Worm (Caenorhabditis elegans): Measurements from ENCODE around the gene gfl-1.

The gfl-1 gene

DNA sequence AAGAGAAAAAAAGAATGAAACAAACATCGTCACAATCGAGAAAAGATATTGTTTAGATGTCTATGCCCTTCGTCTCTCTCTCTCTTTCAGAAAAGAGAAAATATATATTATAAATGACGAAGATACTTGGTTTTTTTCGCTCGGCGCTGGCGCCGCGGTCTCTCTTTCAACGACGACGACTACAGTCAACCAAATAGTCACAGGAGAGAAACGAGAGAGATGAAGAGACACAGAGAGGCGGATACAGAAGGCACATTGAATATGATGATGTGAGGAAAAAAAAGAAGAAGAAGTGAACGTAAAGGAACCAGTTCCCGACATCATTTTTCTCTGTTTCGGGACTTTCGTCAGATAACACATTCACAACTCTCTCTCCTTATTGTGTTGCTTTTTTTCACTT is 29.7 kb upstream of the gfl-1 start (continued):
- no peak for TF ChIP-seq madf-5 (GFP tag; IDR thresholded peaks at IDR 0.05)

DNA sequence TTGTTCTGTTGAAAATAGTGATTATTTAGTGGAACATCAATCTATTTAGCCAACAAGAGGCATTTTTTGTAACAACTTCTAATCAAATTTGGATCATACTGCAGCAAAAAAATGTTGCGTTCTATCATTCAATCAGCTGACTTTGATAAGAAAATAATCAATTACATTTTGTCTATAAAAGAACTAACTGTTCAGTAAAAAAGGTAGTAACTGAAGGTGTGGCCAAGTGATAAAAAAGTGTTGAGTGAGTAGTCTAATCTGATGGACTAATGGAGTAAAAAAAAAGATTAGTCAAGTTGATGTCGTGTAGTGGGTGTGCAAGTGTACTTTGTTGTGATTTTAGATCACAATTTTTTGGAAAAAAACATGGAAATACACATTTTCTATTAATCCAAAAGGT is 28.7 kb upstream of the gfl-1 start:
- no peak for TF ChIP-seq hif-1 (tag; optimal IDR thresholded peaks at IDR 0.05)
- no peak for TF ChIP-seq spr-1 (tag; optimal IDR thresholded peaks at IDR 0.05)
- no peak for TF ChIP-seq dpl-1 (GFP tag; optimal IDR thresholded peaks at IDR 0.05)
- TF ChIP-seq hlh-30 (tag; optimal IDR thresholded peaks at IDR 0.05; ENCODE audit: insufficient read depth): peak; percentile 47
- TF ChIP-seq nhr-102 (tag; optimal IDR thresholded peaks at IDR 0.05): no peak
- peak; percentile 28; the same call in 1 of the 2 replicates for TF ChIP-seq dmd-6 (GFP tag; IDR thresholded peaks at IDR 0.05)
- no peak for TF ChIP-seq attf-4 (tag; optimal IDR thresholded peaks at IDR 0.05)
- no peak for TF ChIP-seq F10B5.3 (tag; optimal IDR thresholded peaks at IDR 0.05)
- no peak for TF ChIP-seq ZK546.5 (tag; optimal IDR thresholded peaks at IDR 0.05)
- no peak for TF ChIP-seq nhr-25 (tag; optimal IDR thresholded peaks at IDR 0.05; ENCODE audit: borderline replicate concordance, insufficient read depth)
- no peak for TF ChIP-seq ceh-28 (tag; optimal IDR thresholded peaks at IDR 0.05)
- no peak for TF ChIP-seq nhr-42 (GFP tag; IDR thresholded peaks at IDR 0.05)
- no peak for TF ChIP-seq nhr-76 (tag; optimal IDR thresholded peaks at IDR 0.05)
- TF ChIP-seq nhr-28 (tag; optimal IDR thresholded peaks at IDR 0.05): peak; percentile 48
- TF ChIP-seq ztf-7 (tag; optimal IDR thresholded peaks at IDR 0.05): no peak
- TF ChIP-seq ces-1 (GFP tag; optimal IDR thresholded peaks at IDR 0.05): no peak
- no peak for TF ChIP-seq lin-15B (tag; optimal IDR thresholded peaks at IDR 0.05)
- no peak for TF ChIP-seq nhr-237 (tag; optimal IDR thresholded peaks at IDR 0.05)
- no peak for TF ChIP-seq lin-29 (GFP tag; IDR thresholded peaks at IDR 0.05)
- TF ChIP-seq lin-13 (GFP tag; optimal IDR thresholded peaks at IDR 0.05): no peak
- no peak for TF ChIP-seq vab-7 (GFP tag; IDR thresholded peaks at IDR 0.05)
- TF ChIP-seq aha-1 (tag): peak; percentile 83
- no peak for TF ChIP-seq gei-8 (GFP tag; optimal IDR thresholded peaks at IDR 0.05)
- TF ChIP-seq lsy-2 (tag; optimal IDR thresholded peaks at IDR 0.05): no peak

- TF ChIP-seq mxl-3 (GFP tag; optimal IDR thresholded peaks at IDR 0.05) (peak; percentile 0), Y5F2A.4 (GFP tag; optimal IDR thresholded peaks at IDR 0.05) (no peak), nhr-28 (tag; optimal IDR thresholded peaks at IDR 0.05) (peak; percentile 15), dve-1 (tag; optimal IDR thresholded peaks at IDR 0.05; ENCODE audit: insufficient read depth) (no peak), hlh-30 (tag; optimal IDR thresholded peaks at IDR 0.05; ENCODE audit: insufficient read depth) (no peak), unc-62 (GFP tag; optimal IDR thresholded peaks at IDR 0.05 in 1 of 2) (peak in 1 of 2 experiments; percentile 37), unc-62 (tag; optimal IDR thresholded peaks at IDR 0.05) (no peak), ces-1 (GFP tag; optimal IDR thresholded peaks at IDR 0.05) (no peak)
Measured at ce11 chrIV:11493899-11494298, 27.2 kb upstream of the gfl-1 start.

DNA sequence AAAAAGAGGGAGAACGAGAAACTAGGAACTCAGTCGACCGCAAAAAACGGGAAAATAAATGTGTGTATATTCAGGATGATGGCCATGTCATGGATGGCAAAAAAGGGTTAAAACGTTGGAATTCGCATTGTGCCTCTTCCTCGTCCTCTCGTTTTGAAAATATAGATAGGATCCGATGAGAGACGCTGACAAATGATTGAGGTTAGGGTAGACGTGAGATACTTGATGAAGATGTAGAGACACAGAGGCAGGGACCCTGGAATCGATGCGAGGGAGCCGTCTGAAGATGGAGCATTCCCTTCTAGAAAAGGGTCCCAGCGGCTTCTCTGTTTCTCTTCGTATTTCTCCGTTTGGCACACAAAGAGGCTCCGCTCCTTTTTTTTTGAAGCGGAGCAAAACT is 26.2 kb upstream of the gfl-1 start:
- TF ChIP-seq unc-62 (GFP tag; optimal IDR thresholded peaks at IDR 0.05 in 1 of 2) (peak in 1 of 2 experiments; percentile 68), unc-62 (tag; optimal IDR thresholded peaks at IDR 0.05) (no peak), ces-1 (GFP tag; optimal IDR thresholded peaks at IDR 0.05) (peak; percentile 22), egl-43 (GFP tag; IDR thresholded peaks at IDR 0.05) (no peak), mdt-29 (GFP tag; IDR thresholded peaks at IDR 0.05) (no peak), F37D6.2 (tag; optimal IDR thresholded peaks at IDR 0.05) (peak; percentile 21), ctbp-1 (GFP tag; IDR thresholded peaks at IDR 0.05) (peak; percentile 62; the same call in 1 of the 2 replicates), ceh-28 (tag; optimal IDR thresholded peaks at IDR 0.05) (peak; percentile 20), rbr-2 (tag; optimal IDR thresholded peaks at IDR 0.05) (peak; percentile 35), hmg-1.1 (GFP tag; IDR thresholded peaks at IDR 0.05) (peak; percentile 48; the same call in 1 of the 2 replicates), lsy-2 (tag; optimal IDR thresholded peaks at IDR 0.05) (peak in 1 of 2 experiments; percentile 52), mes-2 (tag; optimal IDR thresholded peaks at IDR 0.05; ENCODE audit: poor library complexity, severe bottlenecking) (peak; percentile 18), nhr-11 (tag; optimal IDR thresholded peaks at IDR 0.05) (no peak), mep-1 (tag; optimal IDR thresholded peaks at IDR 0.05) (peak; percentile 40), lin-39 (tag; optimal IDR thresholded peaks at IDR 0.05) (no peak), Y105C5A.15 (GFP tag; IDR thresholded peaks at IDR 0.05) (no peak), ZK546.5 (tag; optimal IDR thresholded peaks at IDR 0.05) (no peak)

All from whole organism, L4 larva.